Worm (Caenorhabditis elegans): ENCODE data around the gene tbcb-1.

- TF ChIP-seq sma-9 (GFP tag; optimal IDR thresholded peaks at IDR 0.05), result no peak
- no peak for TF ChIP-seq sma-9 (tag; optimal IDR thresholded peaks at IDR 0.05)
- no peak for TF ChIP-seq snpc-4 (tag; optimal IDR thresholded peaks at IDR 0.05)
- TF ChIP-seq ama-1 (optimal IDR thresholded peaks at IDR 0.05), result no peak
- TF ChIP-seq alr-1 (tag; optimal IDR thresholded peaks at IDR 0.05), result no peak
- TF ChIP-seq nhr-10 (tag; optimal IDR thresholded peaks at IDR 0.05), result no peak
- TF ChIP-seq ztf-4 (tag; optimal IDR thresholded peaks at IDR 0.05), result no peak
- no peak for TF ChIP-seq ztf-11 (tag; optimal IDR thresholded peaks at IDR 0.05)
- no peak for TF ChIP-seq elt-3 (tag; optimal IDR thresholded peaks at IDR 0.05)
Measured at ce11 chrV:13636411-13636810, 44.5 kb downstream of the tbcb-1 start.

Measured in whole organism, L2 larva.